Worm (Caenorhabditis elegans): ENCODE results near the gene Y32G9A.3.

Gene Y32G9A.3

DNA sequence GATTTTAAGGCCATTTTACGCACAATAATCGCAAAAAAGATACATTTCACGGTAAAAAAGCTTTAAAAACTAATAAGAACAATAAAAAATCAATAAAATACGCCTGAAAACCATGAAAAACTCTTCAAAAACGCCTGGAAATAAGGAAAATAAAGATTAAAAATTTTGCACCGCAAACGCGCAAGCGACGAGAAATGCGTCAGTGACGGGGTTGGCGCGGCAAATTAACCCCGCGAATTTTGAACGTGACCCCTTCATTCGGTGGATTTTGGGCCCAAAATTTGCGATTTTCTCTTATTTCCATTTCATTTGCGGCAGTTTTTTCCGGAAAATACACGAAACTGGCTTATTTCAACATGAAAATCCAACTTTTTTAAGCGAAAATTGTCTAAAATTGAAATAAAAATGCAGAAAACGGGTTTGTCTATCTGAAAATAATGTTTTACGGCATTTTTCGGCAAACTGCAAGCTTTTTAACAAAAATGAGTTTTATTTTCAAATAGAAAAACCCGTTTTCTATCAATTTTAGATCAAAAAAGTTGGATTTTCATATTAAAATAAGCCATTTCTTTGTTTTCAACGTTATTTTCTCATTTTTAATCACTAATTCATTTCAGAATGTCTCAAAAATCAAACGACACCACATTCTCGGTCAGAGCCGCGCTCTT, 42.5 kb upstream of the Y32G9A.3 start, which contains the start of gene knl-3 (continued):
- TF ChIP-seq lin-14 (GFP tag; optimal IDR thresholded peaks at IDR 0.05) (peak; percentile 96), nhr-12 (tag; optimal IDR thresholded peaks at IDR 0.05) (no peak), snpc-4 (tag; optimal IDR thresholded peaks at IDR 0.05) (peak; percentile 76)

DNA sequence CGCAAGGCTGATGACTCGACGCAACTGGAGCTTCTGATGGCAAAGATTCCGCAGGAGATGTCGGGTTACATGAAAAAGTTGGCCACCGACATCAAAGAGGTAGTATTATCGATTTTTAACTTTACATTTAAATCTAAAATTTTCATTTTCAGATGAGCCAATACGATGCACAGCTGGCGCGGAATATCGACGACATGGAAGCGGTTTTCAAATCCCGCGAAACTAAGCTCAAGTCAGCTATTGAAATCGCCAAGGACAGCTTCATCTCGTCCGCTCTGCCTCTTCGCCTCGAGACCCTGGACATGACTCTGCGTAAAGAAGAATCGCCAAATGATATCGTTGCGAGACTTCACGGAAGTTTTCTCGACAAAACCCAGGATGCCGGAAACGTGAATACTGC, 41.5 kb upstream of the Y32G9A.3 start, which contains the start of gene T10B5.3:
Gene T10B5.3 (minus strand): TSS at position 101 of the 400 bp plus-strand sequence.
- no peak for TF ChIP-seq ceh-88 (GFP tag; IDR thresholded peaks at IDR 0.05)
- no peak for TF ChIP-seq swsn-7 (tag; optimal IDR thresholded peaks at IDR 0.05)
- TF ChIP-seq fkh-4 (tag; optimal IDR thresholded peaks at IDR 0.05; ENCODE audit: borderline replicate concordance) = no peak
- TF ChIP-seq dsc-1 (tag; optimal IDR thresholded peaks at IDR 0.05) = no peak
- no peak for TF ChIP-seq blmp-1 (tag; optimal IDR thresholded peaks at IDR 0.05)
- no peak for TF ChIP-seq lin-35 (GFP tag; optimal IDR thresholded peaks at IDR 0.05)

DNA sequence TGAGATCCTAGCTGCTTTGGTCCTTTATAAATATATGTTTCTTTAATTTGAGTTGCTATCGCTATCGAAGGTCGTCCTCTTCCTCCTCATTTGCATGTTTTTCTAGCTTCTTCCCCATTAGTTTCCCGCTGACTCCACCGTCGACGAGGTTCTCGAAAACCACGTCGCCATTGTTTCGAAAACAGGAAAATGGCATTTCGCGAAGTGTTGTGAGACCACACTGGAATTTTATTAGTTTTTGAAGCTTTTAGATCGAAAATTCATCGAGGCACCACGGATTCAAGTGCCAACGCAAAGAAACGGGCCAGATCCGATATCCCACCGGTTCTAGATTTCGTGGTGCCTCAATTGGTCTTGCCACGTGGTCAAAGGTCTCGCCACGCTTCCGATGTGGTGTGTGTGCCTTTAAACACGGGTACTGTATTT, 40.7 kb upstream of the Y32G9A.3 start:
- TF ChIP-seq C16A3.4 (tag; optimal IDR thresholded peaks at IDR 0.05) (no peak), vab-15 (tag; optimal IDR thresholded peaks at IDR 0.05) (no peak), C34B4.2 (tag; optimal IDR thresholded peaks at IDR 0.05) (no peak), jun-1 (tag; optimal IDR thresholded peaks at IDR 0.05) (no peak), alr-1 (tag; optimal IDR thresholded peaks at IDR 0.05; ENCODE audit: borderline replicate concordance) (peak; percentile 24)

DNA sequence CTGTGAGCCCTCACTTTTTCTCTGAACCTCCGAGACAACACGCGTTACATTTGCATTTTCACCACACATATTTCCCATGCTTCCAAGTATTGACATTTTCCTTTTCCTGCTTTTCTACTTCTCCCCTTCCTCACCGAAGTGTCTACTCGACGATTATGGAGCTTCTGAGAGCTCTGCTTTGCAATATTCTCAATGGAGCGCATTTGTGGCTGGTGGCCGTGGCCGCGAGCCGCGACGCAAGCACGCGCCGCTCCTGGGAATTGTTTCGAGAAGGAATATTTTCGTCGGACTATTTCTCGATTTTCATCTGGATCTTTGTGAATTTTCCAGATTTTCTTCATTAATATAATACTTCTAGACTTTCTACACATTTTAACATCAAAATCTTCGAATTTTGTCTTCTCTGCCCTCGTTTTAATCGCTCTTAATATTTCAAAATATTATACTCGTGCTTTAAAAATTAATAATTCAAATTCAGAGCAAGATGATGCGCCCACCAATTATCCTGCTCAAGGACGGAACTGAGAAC, 39.4 kb upstream of the Y32G9A.3 start, which contains the start of the genes T10B5.4 and cct-7:
Gene T10B5.4 (minus strand): TSS at position 40 of the 529 bp plus-strand sequence.
Gene cct-7 (plus strand): TSS at position 479 of the 529 bp plus-strand sequence.
- TF ChIP-seq ceh-88 (GFP tag; IDR thresholded peaks at IDR 0.05) = peak; percentile 44; the same call in 1 of the 2 replicates
- TF ChIP-seq fos-1 (tag; optimal IDR thresholded peaks at IDR 0.05) = peak; percentile 83
- TF ChIP-seq nhr-71 (tag; optimal IDR thresholded peaks at IDR 0.05) = peak; percentile 92
- no peak for TF ChIP-seq lir-3 (tag; optimal IDR thresholded peaks at IDR 0.05; ENCODE audit: poor library complexity)
- no peak for TF ChIP-seq unc-30 (tag; optimal IDR thresholded peaks at IDR 0.05)
- peak; percentile 91 for TF ChIP-seq nhr-47 (tag; optimal IDR thresholded peaks at IDR 0.05)
- TF ChIP-seq sup-37 (GFP tag; optimal IDR thresholded peaks at IDR 0.05) = no peak
- TF ChIP-seq lin-35 (GFP tag; optimal IDR thresholded peaks at IDR 0.05) = peak; percentile 85
- peak; percentile 92 for TF ChIP-seq skn-1 (tag; optimal IDR thresholded peaks at IDR 0.05)
- TF ChIP-seq mep-1 (tag; optimal IDR thresholded peaks at IDR 0.05) = peak; percentile 91
- peak; percentile 85 for TF ChIP-seq isw-1 (GFP tag; IDR thresholded peaks at IDR 0.05)
- TF ChIP-seq lsy-2 (tag; optimal IDR thresholded peaks at IDR 0.05) = peak; percentile 74 to 92
- peak; percentile 87 for TF ChIP-seq nhr-77 (tag; optimal IDR thresholded peaks at IDR 0.05)
- no peak for TF ChIP-seq ceh-8 (GFP tag; optimal IDR thresholded peaks at IDR 0.05)
- no peak for TF ChIP-seq aha-1 (tag; optimal IDR thresholded peaks at IDR 0.05)
- peak; percentile 57 for TF ChIP-seq nhr-90 (tag; optimal IDR thresholded peaks at IDR 0.05; ENCODE audit: poor library complexity)
- peak; percentile 92 for TF ChIP-seq unc-86 (tag; optimal IDR thresholded peaks at IDR 0.05)
- peak; percentile 73 for TF ChIP-seq zag-1 (tag; optimal IDR thresholded peaks at IDR 0.05)
- TF ChIP-seq fkh-4 (tag; optimal IDR thresholded peaks at IDR 0.05; ENCODE audit: borderline replicate concordance) = no peak
- TF ChIP-seq grh-1 (GFP tag; IDR thresholded peaks at IDR 0.05) = no peak
- TF ChIP-seq nhr-11 (tag; optimal IDR thresholded peaks at IDR 0.05) = peak; percentile 57
- TF ChIP-seq mef-2 (tag; optimal IDR thresholded peaks at IDR 0.05) = peak; percentile 35
- TF ChIP-seq Y116A8C.19 (tag; optimal IDR thresholded peaks at IDR 0.05; ENCODE audit: borderline replicate concordance) = no peak
- TF ChIP-seq alr-1 (tag; optimal IDR thresholded peaks at IDR 0.05; ENCODE audit: borderline replicate concordance) = no peak
- TF ChIP-seq ztf-4 (tag; optimal IDR thresholded peaks at IDR 0.05) = peak; percentile 62
- no peak for TF ChIP-seq lin-39 (tag; optimal IDR thresholded peaks at IDR 0.05)
- no peak for TF ChIP-seq zip-4 (GFP tag; optimal IDR thresholded peaks at IDR 0.05)
- peak; percentile 63 for TF ChIP-seq sox-4 (tag; optimal IDR thresholded peaks at IDR 0.05)
- no peak for TF ChIP-seq aly-2 (tag; optimal IDR thresholded peaks at IDR 0.05)
- TF ChIP-seq efl-1 (optimal IDR thresholded peaks at IDR 0.05) = peak; percentile 83 to 85
- peak; percentile 81 to 91 for TF ChIP-seq efl-1 (GFP tag; optimal IDR thresholded peaks at IDR 0.05 in 1 of 2)
- TF ChIP-seq dsc-1 (tag; optimal IDR thresholded peaks at IDR 0.05) = peak; percentile 74
- no peak for TF ChIP-seq pag-3 (tag; optimal IDR thresholded peaks at IDR 0.05; ENCODE audit: borderline replicate concordance, insufficient read depth)
- TF ChIP-seq C04F5.9 (tag; optimal IDR thresholded peaks at IDR 0.05) = no peak
- TF ChIP-seq nhr-85 (tag) = peak; percentile 74
- TF ChIP-seq tbx-2 (tag; optimal IDR thresholded peaks at IDR 0.05) = peak; percentile 84

Measured in whole organism, L1 larva.